Worm (Caenorhabditis elegans) whole organism, L1 larva: ENCODE results near the gene Y45F3A.4.

Experiments used
- blmp-1 ChIP-seq: fragments of 150-350 bp; optimal IDR thresholded peaks from 2 replicates; lab custom pipeline; 2014; ENCODE audit warnings: missing biosample characterization, missing genetic modification characterization
- dsc-1 ChIP-seq: sonication (generic microtip); optimal IDR thresholded peaks from 2 replicates; lab custom pipeline; 2016; ENCODE audit warnings: mild to moderate bottlenecking, missing genetic modification characterization, missing compliant biosample characterization
- elt-3 ChIP-seq, 6 experiments: fragments of 150-350 bp in 1 of 6; sonication (generic microtip); optimal IDR thresholded peaks; 2 replicates each; lab custom pipeline; 2017 to 2018; ENCODE audit warnings: missing biosample characterization in 6 of 6, missing genetic modification characterization in 6 of 6, inconsistent platforms in 1 of 6
- fkh-4 ChIP-seq: sonication (generic microtip); optimal IDR thresholded peaks from 2 replicates; lab custom pipeline; 2016; ENCODE audit warnings: missing compliant biosample characterization, missing genetic modification characterization, borderline replicate concordance
- irx-1 ChIP-seq: sonication (generic microtip); optimal IDR thresholded peaks from 2 replicates; lab custom pipeline; 2016; ENCODE audit warnings: missing genetic modification characterization, missing compliant biosample characterization
- lin-13 ChIP-seq: fragments of 150-350 bp; optimal IDR thresholded peaks from 2 replicates; lab custom pipeline; 2014; ENCODE audit warnings: missing biosample characterization, missing genetic modification reagents, missing genetic modification characterization
- lir-3 ChIP-seq: sonication (generic microtip); optimal IDR thresholded peaks from 2 replicates; lab custom pipeline; 2016; ENCODE audit warnings: mild to moderate bottlenecking, missing genetic modification characterization, moderate library complexity, missing compliant biosample characterization; ENCODE audit not compliant: poor library complexity
- mdl-1 ChIP-seq, 2 experiments: fragments of 150-350 bp; optimal IDR thresholded peaks; 2 replicates each; lab custom pipeline; 2014 to 2017; ENCODE audit warnings: missing biosample characterization in 2 of 2, missing genetic modification characterization in 2 of 2, inconsistent platforms in 1 of 2
- nhr-12 ChIP-seq: sonication (generic microtip); optimal IDR thresholded peaks from 2 replicates; lab custom pipeline; 2017; ENCODE audit warnings: missing biosample characterization, missing genetic modification characterization
- nhr-237 ChIP-seq: fragments of 150-350 bp; optimal IDR thresholded peaks from 2 replicates; lab custom pipeline; 2014; ENCODE audit warnings: missing biosample characterization, missing genetic modification characterization
- pqm-1 ChIP-seq: sonication (generic microtip); optimal IDR thresholded peaks from 3 replicates; lab custom pipeline; 2017; ENCODE audit warnings: missing biosample characterization, missing genetic modification characterization
- tlp-1 ChIP-seq: fragments of 150-350 bp; optimal IDR thresholded peaks from 2 replicates; lab custom pipeline; 2014; ENCODE audit warnings: missing biosample characterization, missing genetic modification characterization
- unc-62 ChIP-seq: fragments of 150-350 bp; optimal IDR thresholded peaks from 2 replicates; lab custom pipeline; 2014; ENCODE audit warnings: missing biosample characterization, missing genetic modification reagents, missing genetic modification characterization
- zag-1 ChIP-seq: fragments of 150-350 bp; optimal IDR thresholded peaks from 2 replicates; lab custom pipeline; 2014; ENCODE audit warnings: missing biosample characterization, missing genetic modification characterization

- TF ChIP-seq lin-13 (GFP tag; lab: Kevin White, UChicago) (peak; percentile 77), tlp-1 (no peak), zag-1 (tag; lab: Kevin White, UChicago) (no peak), unc-62 (GFP tag; lab: Kevin White, UChicago) (no peak), pqm-1 (tag; lab: Kevin White, UChicago) (no peak), irx-1 (tag; lab: Kevin White, UChicago) (peak; percentile 97), mdl-1 (tag; optimal IDR thresholded peaks at IDR 0.05; lab: Kevin White, UChicago) (peak in 1 of 2 experiments; percentile 77), lir-3 (tag; lab: Kevin White, UChicago) (peak; percentile 97), nhr-237 (tag; lab: Kevin White, UChicago) (peak; percentile 38), blmp-1 (peak; percentile 91), fkh-4 (tag; lab: Kevin White, UChicago) (peak; percentile 98), elt-3 (tag; optimal IDR thresholded peaks at IDR 0.05; lab: Kevin White, UChicago) (peak in 2 of 6 experiments; percentile 73 to 85), nhr-12 (no peak), dsc-1 (tag; lab: Kevin White, UChicago) (peak; percentile 89)
Measured at ce11 chrIII:10621208-10621607, 46.0 kb upstream of the Y45F3A.4 start, which contains the start of the genes lron-10 and hpr-9.
